Fruit fly (Drosophila melanogaster): ENCODE data around the gene CG45218.
A peak's percentile ranks its signal among the peaks of the same experiment; 100 is the strongest.

- TF ChIP-seq rgr (GFP tag; optimal IDR thresholded peaks at IDR 0.05), result no peak
- no peak for TF ChIP-seq h (GFP tag; optimal IDR thresholded peaks at IDR 0.05)
- no peak for TF ChIP-seq dsf (GFP tag; optimal IDR thresholded peaks at IDR 0.05; ENCODE audit: borderline replicate concordance)
- no peak for TF ChIP-seq Hr78 (GFP tag; optimal IDR thresholded peaks at IDR 0.05)
- TF ChIP-seq Hr83 (GFP tag; optimal IDR thresholded peaks at IDR 0.05; ENCODE audit: poor library complexity, severe bottlenecking), result no peak
- TF ChIP-seq fru (GFP tag; optimal IDR thresholded peaks at IDR 0.05), result no peak
- TF ChIP-seq psq (GFP tag; optimal IDR thresholded peaks at IDR 0.05), result no peak
- TF ChIP-seq woc (GFP tag; optimal IDR thresholded peaks at IDR 0.05), result no peak
- TF ChIP-seq Rel (GFP tag; optimal IDR thresholded peaks at IDR 0.05), result no peak
- peak; percentile 43 for TF ChIP-seq Rel (tag; optimal IDR thresholded peaks at IDR 0.05)
- no peak for TF ChIP-seq jim (GFP tag; optimal IDR thresholded peaks at IDR 0.05)
- TF ChIP-seq pan (optimal IDR thresholded peaks at IDR 0.05), result no peak
- no peak for TF ChIP-seq Abd-B (GFP tag; optimal IDR thresholded peaks at IDR 0.05)
- peak; percentile 73 for TF ChIP-seq Myc (optimal IDR thresholded peaks at IDR 0.05)
- TF ChIP-seq Dif (GFP tag; optimal IDR thresholded peaks at IDR 0.05; ENCODE audit: partially characterized antibody), result no peak
These were observed 25.1 kb downstream of the CG45218 start, which contains the start of gene ATPsynO for dm6 chr3R:15265406-15266040.
